Fruit fly (Drosophila melanogaster) whole organism, wandering third instar larva: Measurements from ENCODE around the gene CG18417.

Experiments used
- Hnf4 ChIP-seq: fragments of 200-800 bp; sonication (Bioruptor generic); optimal IDR thresholded peaks from 2 replicates; lab custom pipeline; 2016; ENCODE audit warnings: missing biosample characterization, mild to moderate bottlenecking, missing genetic modification characterization
- Hr78 ChIP-seq: fragments of >200 bp; optimal IDR thresholded peaks from 2 replicates; lab custom pipeline; 2017; ENCODE audit warnings: missing biosample characterization, missing genetic modification characterization
- OdsH ChIP-seq: fragments of 200-800 bp; sonication (Bioruptor generic); optimal IDR thresholded peaks from 2 replicates; lab custom pipeline; 2016; ENCODE audit warnings: missing biosample characterization, mild to moderate bottlenecking, missing genetic modification characterization
- Sp1 ChIP-seq: fragments of 200-800 bp; sonication (Bioruptor generic); optimal IDR thresholded peaks from 3 replicates; lab custom pipeline; 2019; ENCODE audit warnings: missing biosample characterization, mild to moderate bottlenecking, missing genetic modification characterization, moderate library complexity
- Vsx2 ChIP-seq: fragments of 200-300, 225-300 bp; sonication (Bioruptor generic); optimal IDR thresholded peaks from 2 replicates; lab custom pipeline; 2018; ENCODE audit warnings: missing biosample characterization, missing genetic modification characterization; ENCODE audit not compliant: partially characterized antibody
- brk ChIP-seq: fragments of 200-800 bp; sonication (Bioruptor generic); optimal IDR thresholded peaks from 2 replicates; lab custom pipeline; 2016; ENCODE audit warnings: missing biosample characterization, mild to moderate bottlenecking, missing genetic modification characterization
- dsf ChIP-seq: sonication (Bioruptor generic); optimal IDR thresholded peaks from 2 replicates; lab custom pipeline; 2016; ENCODE audit warnings: missing biosample characterization, missing genetic modification characterization, borderline replicate concordance
- ey ChIP-seq: fragments of 200-800 bp; sonication (Bioruptor generic); optimal IDR thresholded peaks from 2 replicates; lab custom pipeline; 2016; ENCODE audit warnings: missing biosample characterization, missing genetic modification characterization
- h ChIP-seq: fragments of 200-800 bp; sonication (Bioruptor generic); optimal IDR thresholded peaks from 3 replicates; lab custom pipeline; 2016; ENCODE audit warnings: missing biosample characterization, mild to moderate bottlenecking, missing genetic modification characterization
- psq ChIP-seq: fragments of 200-800 bp; sonication (Bioruptor generic); optimal IDR thresholded peaks from 3 replicates; lab custom pipeline; 2017; ENCODE audit warnings: missing biosample characterization, mild to moderate bottlenecking, missing genetic modification characterization, moderate library complexity
- rgr ChIP-seq: fragments of 200-800 bp; sonication (Bioruptor generic); optimal IDR thresholded peaks from 3 replicates; lab custom pipeline; 2016; ENCODE audit warnings: missing biosample characterization, mild to moderate bottlenecking, missing genetic modification characterization
- sage ChIP-seq: fragments of 200-800 bp; sonication (Bioruptor generic); optimal IDR thresholded peaks from 2 replicates; lab custom pipeline; 2016; ENCODE audit warnings: missing biosample characterization, mild to moderate bottlenecking, missing genetic modification characterization

- TF ChIP-seq h = no peak
- TF ChIP-seq sage (GFP tag; lab: Kevin White, UChicago) = no peak
- no peak for TF ChIP-seq OdsH (GFP tag; lab: Kevin White, UChicago)
- no peak for TF ChIP-seq rgr
- no peak for TF ChIP-seq dsf (GFP tag; lab: Kevin White, UChicago)
- TF ChIP-seq brk (GFP tag; lab: Kevin White, UChicago) = no peak
- no peak for TF ChIP-seq ey (GFP tag; lab: Kevin White, UChicago)
- no peak for TF ChIP-seq Sp1 (GFP tag; lab: Kevin White, UChicago)
- no peak for TF ChIP-seq Vsx2 (GFP tag; lab: Kevin White, UChicago)
- TF ChIP-seq Hnf4 = no peak
- no peak for TF ChIP-seq Hr78 (GFP tag; lab: Kevin White, UChicago)
- no peak for TF ChIP-seq psq
Measured at dm6 chr3L:7387814-7388213, 12.1 kb upstream of the CG18417 start, which contains the start of gene CG8564.
